Worm (Caenorhabditis elegans) whole organism, L1 larva: ENCODE data around the gene sec-24.1.

ENCODE experiments used
- C04F5.9 ChIP-seq: sonication (generic microtip); optimal IDR thresholded peaks from 2 replicates; lab custom pipeline; 2016; ENCODE audit warnings: missing genetic modification characterization, missing compliant biosample characterization
- C16A3.4 ChIP-seq: fragments of 150-350 bp; optimal IDR thresholded peaks from 2 replicates; lab custom pipeline; 2014; ENCODE audit warnings: missing biosample characterization, missing genetic modification characterization
- F16B12.6 ChIP-seq: fragments of 150-350 bp; optimal IDR thresholded peaks from 2 replicates; lab custom pipeline; 2014; ENCODE audit warnings: missing biosample characterization, missing genetic modification characterization
- aly-2 ChIP-seq: fragments of 150-350 bp; optimal IDR thresholded peaks from 2 replicates; lab custom pipeline; 2014; ENCODE audit warnings: missing biosample characterization, missing genetic modification characterization
- ama-1 ChIP-seq: fragments of 150-350 bp; optimal IDR thresholded peaks from 2 replicates; lab custom pipeline; 2014
- ceh-8 ChIP-seq: fragments of 200-800 bp; sonication (Bioruptor generic); optimal IDR thresholded peaks from 2 replicates; lab custom pipeline; 2018; ENCODE audit warnings: mild to moderate bottlenecking, missing genetic modification characterization, moderate library complexity, missing compliant biosample characterization
- ceh-82 ChIP-seq, 3 experiments: fragments of 150-350 bp in 1 of 3; sonication (generic microtip) in 2 of 3; optimal IDR thresholded peaks; 2 replicates each; lab custom pipeline; 2014 to 2017; ENCODE audit warnings: missing biosample characterization in 3 of 3, missing genetic modification characterization in 3 of 3
- ceh-90 ChIP-seq: sonication (generic microtip); optimal IDR thresholded peaks from 2 replicates; lab custom pipeline; 2016; ENCODE audit warnings: missing genetic modification characterization, missing compliant biosample characterization
- dpl-1 ChIP-seq, 3 experiments: fragments of 150-350 bp in 2 of 3; sonication (generic microtip) in 1 of 3; optimal IDR thresholded peaks; 2 replicates each; lab custom pipeline; 2014 to 2017; ENCODE audit warnings: missing biosample characterization in 3 of 3, missing genetic modification characterization in 3 of 3, missing genetic modification reagents in 3 of 3
- dsc-1 ChIP-seq: sonication (generic microtip); optimal IDR thresholded peaks from 2 replicates; lab custom pipeline; 2016; ENCODE audit warnings: mild to moderate bottlenecking, missing genetic modification characterization, missing compliant biosample characterization
- efl-1 ChIP-seq, 4 experiments: fragments of 150-350 bp; optimal IDR thresholded peaks in 3 of 4; peaks in 1 of 4; 1 replicate in 1 of 4; 2 replicates in 3 of 4; lab custom pipeline; 2014; ENCODE audit warnings: missing biosample characterization in 2 of 4, missing genetic modification characterization in 2 of 4, missing genetic modification reagents in 2 of 4
- efl-3 ChIP-seq: fragments of 200-800 bp; sonication (Bioruptor generic); optimal IDR thresholded peaks from 2 replicates; lab custom pipeline; 2018; ENCODE audit warnings: mild to moderate bottlenecking, missing genetic modification characterization, missing compliant biosample characterization
- egl-13 ChIP-seq: sonication (generic microtip); optimal IDR thresholded peaks from 2 replicates; lab custom pipeline; 2016; ENCODE audit warnings: missing genotype, missing genetic modification reagents, missing genetic modification characterization, missing compliant biosample characterization
- elt-2 ChIP-seq: sonication (generic microtip); optimal IDR thresholded peaks from 2 replicates; lab custom pipeline; 2016; ENCODE audit warnings: missing genetic modification characterization, mild to moderate bottlenecking, inconsistent platforms, missing compliant biosample characterization, missing genetic modification reagents
- elt-3 ChIP-seq, 6 experiments: fragments of 150-350 bp in 1 of 6; sonication (generic microtip); optimal IDR thresholded peaks; 2 replicates each; lab custom pipeline; 2017 to 2018; ENCODE audit warnings: missing biosample characterization in 6 of 6, missing genetic modification characterization in 6 of 6, inconsistent platforms in 1 of 6
- fkh-10 ChIP-seq: sonication (generic microtip); optimal IDR thresholded peaks from 2 replicates; lab custom pipeline; 2017; ENCODE audit warnings: missing biosample characterization, missing genetic modification reagents, missing genetic modification characterization
- fkh-8 ChIP-seq: sonication (generic microtip); optimal IDR thresholded peaks from 2 replicates; lab custom pipeline; 2016; ENCODE audit warnings: mild to moderate bottlenecking, missing genetic modification characterization, missing compliant biosample characterization
- fos-1 ChIP-seq: fragments of 150-350 bp; optimal IDR thresholded peaks from 2 replicates; lab custom pipeline; 2014; ENCODE audit warnings: missing biosample characterization, missing genetic modification characterization
- hpl-2 ChIP-seq: fragments of 150-350 bp; optimal IDR thresholded peaks from 2 replicates; lab custom pipeline; 2014; ENCODE audit warnings: missing biosample characterization, missing genetic modification reagents, missing genetic modification characterization
- irx-1 ChIP-seq: sonication (generic microtip); optimal IDR thresholded peaks from 2 replicates; lab custom pipeline; 2016; ENCODE audit warnings: missing genetic modification characterization, missing compliant biosample characterization
- isw-1 ChIP-seq: fragments of 200-800 bp; sonication (Bioruptor generic); IDR thresholded peaks from 2 replicates; pipeline ENCODE4 v1.3.6; 2022; ENCODE audit warnings: missing genetic modification characterization, missing compliant biosample characterization
- jun-1 ChIP-seq: fragments of 150-350 bp; optimal IDR thresholded peaks from 2 replicates; lab custom pipeline; 2014; ENCODE audit warnings: missing biosample characterization, missing genetic modification reagents, missing genetic modification characterization
- lin-13 ChIP-seq: fragments of 150-350 bp; optimal IDR thresholded peaks from 2 replicates; lab custom pipeline; 2014; ENCODE audit warnings: missing biosample characterization, missing genetic modification reagents, missing genetic modification characterization
- lin-14 ChIP-seq: fragments of 200-800 bp; sonication (Bioruptor generic); optimal IDR thresholded peaks from 2 replicates; lab custom pipeline; 2018; ENCODE audit warnings: mild to moderate bottlenecking, missing genetic modification characterization, moderate library complexity, missing compliant biosample characterization
- lin-15B ChIP-seq: fragments of 150-350 bp; sonication (generic microtip); optimal IDR thresholded peaks from 3 replicates; lab custom pipeline; 2014; ENCODE audit warnings: missing biosample characterization, missing genetic modification characterization
- lin-35 ChIP-seq, 2 experiments: fragments of 150-350 bp; optimal IDR thresholded peaks; 2 replicates each; lab custom pipeline; 2014; ENCODE audit warnings: missing biosample characterization in 2 of 2, missing genetic modification characterization in 2 of 2, missing genetic modification reagents in 2 of 2
- lin-39 ChIP-seq: fragments of 150-350 bp; optimal IDR thresholded peaks from 2 replicates; lab custom pipeline; 2014; ENCODE audit warnings: missing biosample characterization, missing genetic modification reagents, missing genetic modification characterization
- lsy-2 ChIP-seq, 2 experiments: fragments of 150-350 bp; optimal IDR thresholded peaks; 2 replicates each; lab custom pipeline; 2014; ENCODE audit warnings: missing biosample characterization in 2 of 2, missing genetic modification characterization in 2 of 2
- mab-9 ChIP-seq: fragments of 200-800 bp; sonication (Bioruptor generic); IDR thresholded peaks from 2 replicates; pipeline ENCODE4 v1.3.6; 2022; ENCODE audit warnings: missing genetic modification reagents, missing genetic modification characterization, missing compliant biosample characterization
- mep-1 ChIP-seq: fragments of 150-350 bp; optimal IDR thresholded peaks from 2 replicates; lab custom pipeline; 2014; ENCODE audit warnings: missing biosample characterization, missing genetic modification characterization
- nhr-19 ChIP-seq: fragments of 200-800 bp; sonication (Bioruptor generic); conservative IDR thresholded peaks from 2 replicates; pipeline ENCODE4 v1.3.6; 2022; ENCODE audit warnings: missing genetic modification characterization, missing compliant biosample characterization
- nhr-20 ChIP-seq: sonication (generic microtip); optimal IDR thresholded peaks from 2 replicates; lab custom pipeline; 2016; ENCODE audit warnings: mild to moderate bottlenecking, missing genetic modification characterization, missing compliant biosample characterization
- nhr-237 ChIP-seq: fragments of 150-350 bp; optimal IDR thresholded peaks from 2 replicates; lab custom pipeline; 2014; ENCODE audit warnings: missing biosample characterization, missing genetic modification characterization
- nhr-47 ChIP-seq: sonication (generic microtip); optimal IDR thresholded peaks from 2 replicates; lab custom pipeline; 2016; ENCODE audit warnings: mild to moderate bottlenecking, missing genetic modification characterization, moderate library complexity, missing compliant biosample characterization
- nhr-71 ChIP-seq: sonication (generic microtip); optimal IDR thresholded peaks from 2 replicates; lab custom pipeline; 2016; ENCODE audit warnings: mild to moderate bottlenecking, missing genetic modification characterization, moderate library complexity, missing compliant biosample characterization
- nhr-77 ChIP-seq: fragments of 150-350 bp; optimal IDR thresholded peaks from 2 replicates; lab custom pipeline; 2014; ENCODE audit warnings: missing biosample characterization, missing genetic modification characterization
- nhr-84 ChIP-seq: sonication (generic microtip); optimal IDR thresholded peaks from 2 replicates; lab custom pipeline; 2017; ENCODE audit warnings: missing biosample characterization, missing genetic modification characterization
- nhr-90 ChIP-seq: sonication (generic microtip); optimal IDR thresholded peaks from 2 replicates; lab custom pipeline; 2016; ENCODE audit warnings: mild to moderate bottlenecking, missing genetic modification characterization, missing compliant biosample characterization; ENCODE audit not compliant: poor library complexity
- rnt-1 ChIP-seq: sonication (generic microtip); optimal IDR thresholded peaks from 2 replicates; lab custom pipeline; 2016; ENCODE audit warnings: mild to moderate bottlenecking, missing genetic modification characterization, moderate library complexity, missing compliant biosample characterization
- skn-1 ChIP-seq: fragments of 150-350 bp; optimal IDR thresholded peaks from 2 replicates; lab custom pipeline; 2014; ENCODE audit warnings: missing biosample characterization, missing genetic modification characterization
- snpc-4 ChIP-seq: fragments of 150-350 bp; optimal IDR thresholded peaks from 2 replicates; lab custom pipeline; 2014; ENCODE audit warnings: missing biosample characterization, missing genetic modification characterization
- sup-37 ChIP-seq: fragments of 200-800 bp; sonication (Bioruptor generic); optimal IDR thresholded peaks from 2 replicates; lab custom pipeline; 2018; ENCODE audit warnings: mild to moderate bottlenecking, missing genetic modification characterization, missing compliant biosample characterization
- swsn-7 ChIP-seq: sonication (generic microtip); optimal IDR thresholded peaks from 2 replicates; lab custom pipeline; 2016; ENCODE audit warnings: missing genetic modification characterization, missing compliant biosample characterization
- tbx-2 ChIP-seq: sonication (generic microtip); optimal IDR thresholded peaks from 2 replicates; lab custom pipeline; 2016; ENCODE audit warnings: missing genetic modification characterization, missing compliant biosample characterization
- unc-30 ChIP-seq: sonication (generic microtip); optimal IDR thresholded peaks from 2 replicates; lab custom pipeline; 2017; ENCODE audit warnings: missing biosample characterization, missing genetic modification characterization
- unc-86 ChIP-seq: sonication (generic microtip); optimal IDR thresholded peaks from 2 replicates; lab custom pipeline; 2016; ENCODE audit warnings: missing genetic modification characterization, missing compliant biosample characterization
- xbp-1 ChIP-seq: sonication (generic microtip); optimal IDR thresholded peaks from 2 replicates; lab custom pipeline; 2016; ENCODE audit warnings: missing genetic modification characterization, missing compliant biosample characterization
- zag-1 ChIP-seq: fragments of 150-350 bp; optimal IDR thresholded peaks from 2 replicates; lab custom pipeline; 2014; ENCODE audit warnings: missing biosample characterization, missing genetic modification characterization
- ztf-11 ChIP-seq, 2 experiments: sonication (generic microtip); optimal IDR thresholded peaks; 2 replicates each; lab custom pipeline; 2016 to 2017; ENCODE audit warnings: missing genetic modification characterization in 2 of 2, missing biosample characterization in 1 of 2, missing compliant biosample characterization in 1 of 2

The sec-24.1 gene

ce11 chrIV:11602498-11603068 is 36.6 kb upstream of the sec-24.1 start, which contains the start of gene rps-11:
Gene rps-11 (plus strand): TSS chrIV:11602641.
- TF ChIP-seq efl-1 (optimal IDR thresholded peaks at IDR 0.05; lab: Kevin White, UChicago) (no peak), efl-1 (GFP tag; optimal IDR thresholded peaks at IDR 0.05 in 1 of 2; lab: Kevin White, UChicago) (peak in 1 of 2 experiments; percentile 91), egl-13 (no peak), unc-30 (no peak)
- TF ChIP-seq, all 84 proteins: peak for 1

ce11 chrIV:11601721-11602405 is 35.9 kb upstream of the sec-24.1 start:
- TF ChIP-seq lin-13 (GFP tag; lab: Kevin White, UChicago) (peak; percentile 60), nhr-84 (tag; lab: Kevin White, UChicago) (no peak), elt-3 (tag; optimal IDR thresholded peaks at IDR 0.05; lab: Kevin White, UChicago) (peak in 1 of 6 experiments; percentile 52), nhr-71 (tag; lab: Kevin White, UChicago) (peak; percentile 82), aly-2 (tag; lab: Kevin White, UChicago) (peak; percentile 3), tbx-2 (tag; lab: Kevin White, UChicago) (peak; percentile 72), lin-39 (peak; percentile 34), jun-1 (tag; lab: Kevin White, UChicago) (peak; percentile 50), fkh-8 (tag; lab: Kevin White, UChicago) (peak; percentile 72), snpc-4 (tag; lab: Kevin White, UChicago) (peak; percentile 52), ztf-11 (tag; optimal IDR thresholded peaks at IDR 0.05; lab: Kevin White, UChicago) (peak in 1 of 2 experiments; percentile 21), egl-13 (peak; percentile 11), nhr-90 (peak; percentile 54), elt-2 (no peak), rnt-1 (peak; percentile 80), dsc-1 (tag; lab: Kevin White, UChicago) (peak; percentile 46), ceh-8 (GFP tag; lab: Kevin White, UChicago) (no peak), nhr-20 (tag; lab: Kevin White, UChicago) (peak; percentile 73), dpl-1 (GFP tag; optimal IDR thresholded peaks at IDR 0.05; lab: Kevin White, UChicago) (peak; percentile 57 to 72 (median 66)), nhr-237 (tag; lab: Kevin White, UChicago) (peak; percentile 12), xbp-1 (tag; lab: Kevin White, UChicago) (peak; percentile 67), hpl-2 (peak; percentile 28), mab-9 (GFP tag; lab: Robert Waterston, UW) (no peak), ama-1 (lab: Kevin White, UChicago) (peak; percentile 27), C16A3.4 (peak; percentile 81), ceh-90 (tag; lab: Kevin White, UChicago) (no peak), C04F5.9 (tag; lab: Kevin White, UChicago) (peak; percentile 72), nhr-19 (peak; percentile 72), skn-1 (tag; lab: Kevin White, UChicago) (peak; percentile 77), F16B12.6 (tag; lab: Kevin White, UChicago) (peak; percentile 22), mep-1 (tag; lab: Kevin White, UChicago) (peak; percentile 63), ceh-82 (tag; optimal IDR thresholded peaks at IDR 0.05; lab: Kevin White, UChicago) (peak; percentile 24 to 86 (median 63)), swsn-7 (tag; lab: Kevin White, UChicago) (peak; percentile 75), unc-86 (tag; lab: Kevin White, UChicago) (peak; percentile 66), lin-35 (GFP tag; optimal IDR thresholded peaks at IDR 0.05; lab: Kevin White, UChicago) (peak; percentile 78 to 84), irx-1 (tag; lab: Kevin White, UChicago) (peak; percentile 57), zag-1 (tag; lab: Kevin White, UChicago) (peak; percentile 25), lin-14 (GFP tag; lab: Kevin White, UChicago) (peak; percentile 72), fkh-10 (GFP tag; lab: Kevin White, UChicago) (no peak), nhr-47 (tag; lab: Kevin White, UChicago) (peak; percentile 81), isw-1 (GFP tag; lab: Robert Waterston, UW) (peak; percentile 62), sup-37 (GFP tag; lab: Kevin White, UChicago) (no peak), fos-1 (tag; lab: Kevin White, UChicago) (peak; percentile 23), efl-3 (GFP tag; lab: Kevin White, UChicago) (no peak), lin-15B (peak; percentile 28), lsy-2 (tag; optimal IDR thresholded peaks at IDR 0.05; lab: Kevin White, UChicago) (peak; percentile 79 to 97), nhr-77 (tag; lab: Kevin White, UChicago) (peak; percentile 31)
